Fruit fly (Drosophila melanogaster): Measurements from ENCODE around the gene dac.
A peak's percentile ranks its signal among the peaks of the same experiment; 100 is the strongest.

dac gene

DNA sequence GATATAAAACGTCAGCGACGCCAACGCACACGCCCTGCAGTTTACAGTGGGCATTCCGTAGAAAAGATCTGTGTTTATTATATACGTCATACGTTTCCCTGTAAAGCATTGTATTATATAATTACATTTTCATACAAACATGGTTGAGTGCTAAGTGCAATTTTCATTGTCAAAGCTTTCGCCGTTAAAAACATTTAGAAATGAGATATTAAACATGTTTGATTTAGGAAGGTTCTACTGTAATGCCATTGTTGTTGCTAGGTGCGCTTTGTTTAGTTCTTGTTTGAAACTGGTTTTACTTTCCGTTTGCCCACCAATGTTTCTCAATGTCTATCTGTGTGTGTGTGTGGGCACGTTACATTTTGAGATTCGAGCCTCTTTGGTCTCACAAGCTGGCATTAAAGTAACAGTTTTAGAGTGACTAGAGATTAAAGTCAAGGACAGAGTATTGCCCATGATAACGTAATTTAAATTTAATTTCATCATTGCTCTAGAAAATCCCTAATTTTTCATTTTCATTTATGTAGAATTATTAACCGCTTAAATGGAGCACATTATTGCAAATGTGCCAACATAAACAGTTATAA, 6.9 kb upstream of the dac start (continued):
- peak; percentile 66 for TF ChIP-seq twi (tag; optimal IDR thresholded peaks at IDR 0.05)
- TF ChIP-seq CG16863 (GFP tag; optimal IDR thresholded peaks at IDR 0.05), result peak; percentile 66
- TF ChIP-seq tin (GFP tag; optimal IDR thresholded peaks at IDR 0.05), result peak; percentile 75
- TF ChIP-seq sisA (GFP tag; IDR thresholded peaks at IDR 0.05), result peak; percentile 61
- TF ChIP-seq CoRest (tag; optimal IDR thresholded peaks at IDR 0.05), result peak; percentile 86
- peak; percentile 51 for TF ChIP-seq Six4 (GFP tag; optimal IDR thresholded peaks at IDR 0.05)
- peak; percentile 91 for TF ChIP-seq Med (GFP tag)
- no peak for TF ChIP-seq hbn (GFP tag; IDR thresholded peaks at IDR 0.05; ENCODE audit: partially characterized antibody)
- peak; percentile 81 for TF ChIP-seq phol (tag; optimal IDR thresholded peaks at IDR 0.05)
- no peak for TF ChIP-seq inv (GFP tag; IDR thresholded peaks at IDR 0.05; ENCODE audit: partially characterized antibody)
- peak; percentile 67 for TF ChIP-seq Nf-YB (GFP tag; optimal IDR thresholded peaks at IDR 0.05)
- TF ChIP-seq sens-2 (GFP tag; IDR thresholded peaks at IDR 0.05), result peak; percentile 70
- peak; percentile 28 for TF ChIP-seq Ets97D (GFP tag; optimal IDR thresholded peaks at IDR 0.05)
- no peak for TF ChIP-seq BEAF-32 (GFP tag; optimal IDR thresholded peaks at IDR 0.05)
- no peak for TF ChIP-seq CG14860 (GFP tag; IDR thresholded peaks at IDR 0.05; ENCODE audit: partially characterized antibody)
- peak; percentile 59 for TF ChIP-seq MTF-1 (GFP tag; optimal IDR thresholded peaks at IDR 0.05; ENCODE audit: borderline replicate concordance)
- TF ChIP-seq lmd (GFP tag; IDR thresholded peaks at IDR 0.05), result peak; percentile 84
- no peak for TF ChIP-seq CG3163 (GFP tag; optimal IDR thresholded peaks at IDR 0.05)
- TF ChIP-seq Atf3 (GFP tag; optimal IDR thresholded peaks at IDR 0.05), result peak; percentile 68
- TF ChIP-seq hb (GFP tag; IDR thresholded peaks at IDR 0.05; ENCODE audit: partially characterized antibody), result no peak
- TF ChIP-seq run (tag; optimal IDR thresholded peaks at IDR 0.05), result peak; percentile 62
- peak; percentile 19; the same call in 1 of the 3 replicates for TF ChIP-seq CG2199 (GFP tag; IDR thresholded peaks at IDR 0.05)
- peak; percentile 41; the same call in 1 of the 2 replicates for TF ChIP-seq CG7372 (GFP tag; IDR thresholded peaks at IDR 0.05)
- TF ChIP-seq CG8281 (tag; optimal IDR thresholded peaks at IDR 0.05), result peak; percentile 47
- peak; percentile 49 for TF ChIP-seq NK7.1 (GFP tag; optimal IDR thresholded peaks at IDR 0.05)
- peak; percentile 79 for TF ChIP-seq CG10209 (GFP tag; optimal IDR thresholded peaks at IDR 0.05)
- TF ChIP-seq maf-S (GFP tag; optimal IDR thresholded peaks at IDR 0.05), result peak; percentile 75
- TF ChIP-seq CG12299 (tag; optimal IDR thresholded peaks at IDR 0.05), result peak; percentile 70
- TF ChIP-seq CG3995 (GFP tag; optimal IDR thresholded peaks at IDR 0.05), result no peak
- peak; percentile 59; the same call in 1 of the 3 replicates for TF ChIP-seq ase (GFP tag; IDR thresholded peaks at IDR 0.05)
- TF ChIP-seq CG16815 (GFP tag; optimal IDR thresholded peaks at IDR 0.05), result peak; percentile 69
- TF ChIP-seq sim (GFP tag; IDR thresholded peaks at IDR 0.05), result 0 out of 2 replicates have a peak, but pooled peaks have one; percentile 46
- TF ChIP-seq CG12659 (GFP tag; optimal IDR thresholded peaks at IDR 0.05), result peak; percentile 64
- TF ChIP-seq lola (GFP tag; optimal IDR thresholded peaks at IDR 0.05), result peak in 1 of 3 experiments; percentile 81
- peak; percentile 49 for TF ChIP-seq YL-1 (GFP tag; optimal IDR thresholded peaks at IDR 0.05)
- TF ChIP-seq Neu2 (GFP tag; optimal IDR thresholded peaks at IDR 0.05; ENCODE audit: borderline replicate concordance), result no peak
- peak; percentile 88 for TF ChIP-seq CG7839 (tag; optimal IDR thresholded peaks at IDR 0.05)
- peak; percentile 28 for TF ChIP-seq grn (GFP tag; optimal IDR thresholded peaks at IDR 0.05)
- no peak for TF ChIP-seq sc (optimal IDR thresholded peaks at IDR 0.05)
- peak; percentile 51 for TF ChIP-seq sc (GFP tag; optimal IDR thresholded peaks at IDR 0.05)
- TF ChIP-seq salm (tag; optimal IDR thresholded peaks at IDR 0.05), result peak; percentile 70
- TF ChIP-seq al (GFP tag; IDR thresholded peaks at IDR 0.05), result peak; percentile 21; the same call in 1 of the 2 replicates
- TF ChIP-seq CG3407 (GFP tag; optimal IDR thresholded peaks at IDR 0.05), result peak; percentile 68
- TF ChIP-seq h (optimal IDR thresholded peaks at IDR 0.05), result no peak
- TF ChIP-seq CG10431 (GFP tag; optimal IDR thresholded peaks at IDR 0.05), result peak; percentile 41
- TF ChIP-seq ftz-f1 (GFP tag; optimal IDR thresholded peaks at IDR 0.05), result no peak
- peak; percentile 77 for TF ChIP-seq Xbp1 (GFP tag; optimal IDR thresholded peaks at IDR 0.05)
- peak; percentile 71 for TF ChIP-seq CG3281 (GFP tag; optimal IDR thresholded peaks at IDR 0.05)
- peak; percentile 7 for TF ChIP-seq Kr (GFP tag; optimal IDR thresholded peaks at IDR 0.05)

Measured in whole organism, embryonic.